Fruit fly (Drosophila melanogaster) whole organism, wandering third instar larva: ENCODE measurements around the gene GluRIA.

Experiments used
- br ChIP-seq: fragments of 200-800 bp; sonication (Bioruptor generic); optimal IDR thresholded peaks from 2 replicates; lab custom pipeline; 2016; ENCODE audit warnings: missing biosample characterization, missing genetic modification characterization
- jim ChIP-seq: fragments of 175-275, 200-325 bp; sonication (Bioruptor generic); optimal IDR thresholded peaks from 2 replicates; lab custom pipeline; 2016; ENCODE audit warnings: missing biosample characterization, mild to moderate bottlenecking, missing genetic modification characterization

- TF ChIP-seq br (GFP tag; lab: Kevin White, UChicago) (no peak), jim (GFP tag; lab: Kevin White, UChicago) (no peak)
Measured at dm6 chr3L:6608884-6609552, 14.8 kb upstream of the GluRIA start, which contains the start of gene axed.
